Fruit fly (Drosophila melanogaster) whole organism, wandering third instar larva: ENCODE results near the gene Nubp1.

Experiments
- Abd-B ChIP-seq: fragments of >200 bp; optimal IDR thresholded peaks from 2 replicates; lab custom pipeline; 2017; ENCODE audit warnings: missing biosample characterization, missing genetic modification characterization
- CG32264 ChIP-seq: fragments of 200-800 bp; sonication (Bioruptor generic); optimal IDR thresholded peaks from 2 replicates; lab custom pipeline; 2016; ENCODE audit warnings: missing biosample characterization, missing genetic modification characterization
- CG9705 ChIP-seq: fragments of 200-800 bp; sonication (Bioruptor generic); optimal IDR thresholded peaks from 2 replicates; lab custom pipeline; 2018; ENCODE audit warnings: missing biosample characterization, mild to moderate bottlenecking, missing genetic modification characterization
- Dfd ChIP-seq: fragments of >200 bp; optimal IDR thresholded peaks from 2 replicates; lab custom pipeline; 2017; ENCODE audit warnings: missing biosample characterization, missing genetic modification characterization
- Dif ChIP-seq: fragments of 200-275, 200-300 bp; sonication (Bioruptor generic); optimal IDR thresholded peaks from 2 replicates; lab custom pipeline; 2018; ENCODE audit warnings: missing biosample characterization, missing genetic modification characterization; ENCODE audit not compliant: partially characterized antibody
- GATAd ChIP-seq: sonication (Bioruptor generic); optimal IDR thresholded peaks from 2 replicates; lab custom pipeline; 2016; ENCODE audit warnings: missing biosample characterization, missing genetic modification characterization
- HLH106 ChIP-seq: fragments of 200-800 bp; optimal IDR thresholded peaks from 3 replicates; lab custom pipeline; 2019; ENCODE audit warnings: missing biosample characterization, mild to moderate bottlenecking, missing genetic modification characterization, moderate library complexity
- Hnf4 ChIP-seq: fragments of 200-800 bp; sonication (Bioruptor generic); optimal IDR thresholded peaks from 2 replicates; lab custom pipeline; 2016; ENCODE audit warnings: missing biosample characterization, mild to moderate bottlenecking, missing genetic modification characterization
- Hr78 ChIP-seq: fragments of >200 bp; optimal IDR thresholded peaks from 2 replicates; lab custom pipeline; 2017; ENCODE audit warnings: missing biosample characterization, missing genetic modification characterization
- Jra ChIP-seq: sonication (Bioruptor generic); optimal IDR thresholded peaks from 2 replicates; lab custom pipeline; 2016; ENCODE audit warnings: missing biosample characterization, missing genetic modification characterization
- Mio ChIP-seq: sonication (Bioruptor generic); optimal IDR thresholded peaks from 2 replicates; lab custom pipeline; 2016; ENCODE audit warnings: missing biosample characterization, missing genetic modification characterization
- Myc ChIP-seq: fragments of >200 bp; optimal IDR thresholded peaks from 2 replicates; lab custom pipeline; 2017
- N ChIP-seq: fragments of >200 bp; optimal IDR thresholded peaks from 2 replicates; lab custom pipeline; 2018; ENCODE audit warnings: missing biosample characterization, missing external identifiers, missing genetic modification characterization
- OdsH ChIP-seq: fragments of 200-800 bp; sonication (Bioruptor generic); optimal IDR thresholded peaks from 2 replicates; lab custom pipeline; 2016; ENCODE audit warnings: missing biosample characterization, mild to moderate bottlenecking, missing genetic modification characterization
- Rel ChIP-seq, 2 experiments: fragments of 200-800 bp; sonication (Bioruptor generic) in 1 of 2; optimal IDR thresholded peaks; 2 replicates in 1 of 2; 3 replicates in 1 of 2; lab custom pipeline; 2016 to 2019; ENCODE audit warnings: mild to moderate bottlenecking in 2 of 2, missing biosample characterization in 2 of 2, missing genetic modification characterization in 2 of 2, moderate library complexity in 1 of 2
- Sp1 ChIP-seq: fragments of 200-800 bp; sonication (Bioruptor generic); optimal IDR thresholded peaks from 3 replicates; lab custom pipeline; 2019; ENCODE audit warnings: missing biosample characterization, mild to moderate bottlenecking, missing genetic modification characterization, moderate library complexity
- Vsx2 ChIP-seq: fragments of 200-300, 225-300 bp; sonication (Bioruptor generic); optimal IDR thresholded peaks from 2 replicates; lab custom pipeline; 2018; ENCODE audit warnings: missing biosample characterization, missing genetic modification characterization; ENCODE audit not compliant: partially characterized antibody
- br ChIP-seq: fragments of 200-800 bp; sonication (Bioruptor generic); optimal IDR thresholded peaks from 2 replicates; lab custom pipeline; 2016; ENCODE audit warnings: missing biosample characterization, missing genetic modification characterization
- brk ChIP-seq: fragments of 200-800 bp; sonication (Bioruptor generic); optimal IDR thresholded peaks from 2 replicates; lab custom pipeline; 2016; ENCODE audit warnings: missing biosample characterization, mild to moderate bottlenecking, missing genetic modification characterization
- dl ChIP-seq, 2 experiments: fragments of 175-275, 200-275 bp in 1 of 2; fragments of 200-275 bp in 1 of 2; sonication (Bioruptor generic); optimal IDR thresholded peaks; lab custom pipeline; 2018; ENCODE audit warnings: mild to moderate bottlenecking in 2 of 2, missing biosample characterization in 2 of 2, missing genetic modification characterization in 2 of 2, moderate library complexity in 2 of 2; ENCODE audit not compliant: partially characterized antibody in 2 of 2, insufficient read depth in 1 of 2
- dmrt93B ChIP-seq: fragments of 200-800 bp; sonication (Bioruptor generic); optimal IDR thresholded peaks from 2 replicates; lab custom pipeline; 2018; ENCODE audit warnings: missing biosample characterization, mild to moderate bottlenecking, missing genetic modification characterization
- dsf ChIP-seq: sonication (Bioruptor generic); optimal IDR thresholded peaks from 2 replicates; lab custom pipeline; 2016; ENCODE audit warnings: missing biosample characterization, missing genetic modification characterization, borderline replicate concordance
- ey ChIP-seq: fragments of 200-800 bp; sonication (Bioruptor generic); optimal IDR thresholded peaks from 2 replicates; lab custom pipeline; 2016; ENCODE audit warnings: missing biosample characterization, missing genetic modification characterization
- foxo ChIP-seq, 2 experiments: fragments of 200-800 bp; sonication (Bioruptor generic); optimal IDR thresholded peaks; 2 replicates in 1 of 2; 3 replicates in 1 of 2; lab custom pipeline; 2016 to 2017; ENCODE audit warnings: missing biosample characterization in 2 of 2, missing genetic modification characterization in 2 of 2
- fru ChIP-seq: fragments of 200-800 bp; sonication (Bioruptor generic); optimal IDR thresholded peaks from 3 replicates; lab custom pipeline; 2016; ENCODE audit warnings: missing biosample characterization, mild to moderate bottlenecking, missing genetic modification characterization
- jim ChIP-seq: fragments of 175-275, 200-325 bp; sonication (Bioruptor generic); optimal IDR thresholded peaks from 2 replicates; lab custom pipeline; 2016; ENCODE audit warnings: missing biosample characterization, mild to moderate bottlenecking, missing genetic modification characterization
- lola ChIP-seq: fragments of >200 bp; optimal IDR thresholded peaks from 2 replicates; lab custom pipeline; 2017; ENCODE audit warnings: missing biosample characterization, missing genetic modification characterization
- pan ChIP-seq: fragments of >200 bp; optimal IDR thresholded peaks from 2 replicates; lab custom pipeline; 2017
- psq ChIP-seq: fragments of 200-800 bp; sonication (Bioruptor generic); optimal IDR thresholded peaks from 3 replicates; lab custom pipeline; 2017; ENCODE audit warnings: missing biosample characterization, mild to moderate bottlenecking, missing genetic modification characterization, moderate library complexity
- sv ChIP-seq: fragments of 200-800 bp; sonication (Bioruptor generic); optimal IDR thresholded peaks from 3 replicates; lab custom pipeline; 2016; ENCODE audit warnings: missing biosample characterization, missing genetic modification characterization
- tai ChIP-seq: sonication (Bioruptor generic); optimal IDR thresholded peaks from 2 replicates; lab custom pipeline; 2016; ENCODE audit warnings: missing biosample characterization, missing genetic modification characterization
- usp ChIP-seq: fragments of >200 bp; optimal IDR thresholded peaks from 2 replicates; lab custom pipeline; 2017; ENCODE audit warnings: missing biosample characterization, missing genetic modification characterization
- woc ChIP-seq: sonication (Bioruptor generic); optimal IDR thresholded peaks from 2 replicates; lab custom pipeline; 2016; ENCODE audit warnings: missing biosample characterization, mild to moderate bottlenecking, missing genetic modification characterization

Gene Nubp1

dm6 chr2L:16709693-16710092, 22.7 kb upstream of the Nubp1 start:
- no peak for TF ChIP-seq Jra (GFP tag; lab: Kevin White, UChicago)
- no peak for TF ChIP-seq fru
- TF ChIP-seq lola (GFP tag; lab: Kevin White, UChicago), result no peak
- no peak for TF ChIP-seq N (GFP tag; lab: Kevin White, UChicago)
- no peak for TF ChIP-seq Abd-B (GFP tag; lab: Kevin White, UChicago)
- TF ChIP-seq ey (GFP tag; lab: Kevin White, UChicago), result no peak
- no peak for TF ChIP-seq dsf (GFP tag; lab: Kevin White, UChicago)
- TF ChIP-seq Vsx2, result no peak
- TF ChIP-seq psq (GFP tag; lab: Kevin White, UChicago), result no peak
- TF ChIP-seq Myc (lab: Kevin White, UChicago), result no peak
- no peak for TF ChIP-seq Dif (GFP tag; lab: Kevin White, UChicago)
- no peak for TF ChIP-seq Hr78
- no peak for TF ChIP-seq dmrt93B (GFP tag; lab: Kevin White, UChicago)
- TF ChIP-seq pan (lab: Kevin White, UChicago), result no peak
- no peak for TF ChIP-seq HLH106
- TF ChIP-seq tai (GFP tag; lab: Kevin White, UChicago), result no peak
- TF ChIP-seq Dfd (GFP tag; lab: Kevin White, UChicago), result no peak
- no peak for TF ChIP-seq Rel (GFP tag; optimal IDR thresholded peaks at IDR 0.05; lab: Kevin White, UChicago)
- TF ChIP-seq Rel (tag; optimal IDR thresholded peaks at IDR 0.05; lab: Kevin White, UChicago), result no peak
- TF ChIP-seq woc, result no peak
- no peak for TF ChIP-seq Mio (GFP tag; lab: Kevin White, UChicago)

DNA sequence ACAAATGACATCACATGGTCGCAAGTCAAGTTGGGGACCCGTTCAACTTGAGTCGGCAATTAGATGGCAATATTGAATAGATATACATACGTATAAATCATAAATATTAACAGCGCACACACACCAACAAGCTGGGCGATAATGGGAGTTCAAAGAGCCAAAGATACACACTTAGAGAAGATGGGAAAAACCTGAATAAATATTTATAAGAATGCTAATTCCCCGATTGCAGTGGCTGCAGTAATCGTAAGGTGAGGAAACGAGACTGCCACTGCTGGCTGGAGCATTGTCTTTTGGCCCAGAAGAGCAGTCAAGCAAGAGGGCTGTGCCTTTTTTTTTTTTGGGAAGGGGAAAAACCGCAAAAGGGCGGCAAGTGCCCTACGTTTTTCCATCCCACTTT, 22.1 kb upstream of the Nubp1 start:
- TF ChIP-seq jim (GFP tag; lab: Kevin White, UChicago), result no peak
- no peak for TF ChIP-seq Hr78
- no peak for TF ChIP-seq br (GFP tag; lab: Kevin White, UChicago)
- no peak for TF ChIP-seq dl (GFP tag; optimal IDR thresholded peaks at IDR 0.05; lab: Kevin White, UChicago; ENCODE audit: insufficient read depth in 1 of 2, partially characterized antibody in 2 of 2)
- TF ChIP-seq Abd-B (GFP tag; lab: Kevin White, UChicago), result no peak
- no peak for TF ChIP-seq foxo (GFP tag; optimal IDR thresholded peaks at IDR 0.05; lab: Kevin White, UChicago)
- no peak for TF ChIP-seq tai (GFP tag; lab: Kevin White, UChicago)
- no peak for TF ChIP-seq pan (lab: Kevin White, UChicago)
- no peak for TF ChIP-seq dsf (GFP tag; lab: Kevin White, UChicago)
- TF ChIP-seq psq (GFP tag; lab: Kevin White, UChicago), result no peak
- no peak for TF ChIP-seq Sp1 (GFP tag; lab: Kevin White, UChicago)
- no peak for TF ChIP-seq brk
- no peak for TF ChIP-seq CG32264 (GFP tag; lab: Kevin White, UChicago)
- no peak for TF ChIP-seq sv
- no peak for TF ChIP-seq GATAd
- TF ChIP-seq Hnf4 (GFP tag; lab: Kevin White, UChicago), result no peak
- no peak for TF ChIP-seq Dfd (GFP tag; lab: Kevin White, UChicago)
- TF ChIP-seq woc, result no peak
- no peak for TF ChIP-seq CG9705 (GFP tag; lab: Kevin White, UChicago)

DNA sequence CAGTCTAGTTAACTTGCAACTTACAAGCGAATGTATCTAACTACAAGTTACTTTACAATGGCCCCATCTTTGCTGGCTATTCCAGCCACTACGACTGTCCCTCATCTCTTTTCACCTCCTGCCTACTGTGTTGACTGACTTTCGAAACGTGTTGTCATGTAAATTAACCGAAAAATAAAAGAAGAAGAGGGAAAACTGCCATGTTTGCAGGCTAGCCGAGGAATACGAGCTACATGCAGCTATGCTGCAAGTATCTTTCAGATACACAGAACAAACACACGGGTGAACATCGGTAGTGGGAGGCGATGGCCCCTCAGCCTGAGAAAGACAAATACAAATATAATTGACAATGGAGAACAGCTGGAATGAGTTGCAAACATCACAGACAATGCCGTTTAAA, 21.7 kb upstream of the Nubp1 start:
- TF ChIP-seq brk (no peak), Dif (GFP tag; lab: Kevin White, UChicago) (no peak)

DNA sequence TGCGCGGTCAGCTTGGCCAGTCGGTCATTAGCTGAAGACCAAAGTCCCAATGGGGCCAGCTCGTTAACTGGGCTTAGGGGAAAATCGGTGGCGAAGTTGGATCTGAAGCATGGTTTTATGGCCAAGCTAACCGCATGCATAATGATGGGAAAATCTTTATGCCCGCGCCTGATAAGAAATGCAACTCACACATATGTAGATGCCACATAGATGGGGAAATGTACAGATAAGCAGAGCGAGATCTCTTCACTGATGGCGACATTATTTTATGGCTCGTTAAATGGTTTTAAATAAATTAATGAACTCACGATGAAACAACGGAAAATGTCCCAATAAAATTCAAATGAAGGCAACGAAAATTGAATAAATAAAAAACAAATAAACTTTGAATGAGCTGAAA, 20.5 kb upstream of the Nubp1 start:
- TF ChIP-seq CG32264 (GFP tag; lab: Kevin White, UChicago) (no peak), GATAd (no peak), usp (GFP tag; lab: Kevin White, UChicago) (no peak), Dif (GFP tag; lab: Kevin White, UChicago) (no peak), OdsH (GFP tag; lab: Kevin White, UChicago) (no peak)

- no peak for TF ChIP-seq N (GFP tag; lab: Kevin White, UChicago)
- TF ChIP-seq Jra (GFP tag; lab: Kevin White, UChicago), result no peak
- no peak for TF ChIP-seq Mio (GFP tag; lab: Kevin White, UChicago)
- TF ChIP-seq GATAd, result no peak
- no peak for TF ChIP-seq sv
- TF ChIP-seq lola (GFP tag; lab: Kevin White, UChicago), result no peak
- no peak for TF ChIP-seq fru
- no peak for TF ChIP-seq Abd-B (GFP tag; lab: Kevin White, UChicago)
- TF ChIP-seq woc, result no peak
- no peak for TF ChIP-seq Myc (lab: Kevin White, UChicago)
- no peak for TF ChIP-seq Hnf4 (GFP tag; lab: Kevin White, UChicago)
- no peak for TF ChIP-seq jim (GFP tag; lab: Kevin White, UChicago)
- no peak for TF ChIP-seq Vsx2
- no peak for TF ChIP-seq usp (GFP tag; lab: Kevin White, UChicago)
- no peak for TF ChIP-seq OdsH (GFP tag; lab: Kevin White, UChicago)
- no peak for TF ChIP-seq brk
- TF ChIP-seq HLH106, result no peak
- TF ChIP-seq pan (lab: Kevin White, UChicago), result no peak
- TF ChIP-seq dsf (GFP tag; lab: Kevin White, UChicago), result no peak
These were observed 18.4 kb upstream of the Nubp1 start for dm6 chr2L:16713929-16714328.
